Fruit fly (Drosophila melanogaster): ENCODE measurements around the gene Septin2.
A peak's percentile ranks its signal among the peaks of the same experiment; 100 is the strongest.

Septin2 gene

dm6 chr3R:20588480-20588785 lies 277 bp upstream of the Septin2 start, which contains the start of gene Srp72 (continued):
- TF ChIP-seq CG4282 (GFP tag; optimal IDR thresholded peaks at IDR 0.05) (no peak), CG9727 (GFP tag; optimal IDR thresholded peaks at IDR 0.05) (peak; percentile 66), Gug (GFP tag; IDR thresholded peaks at IDR 0.05) (peak; percentile 48; the same call in 1 of the 4 replicates), otp (GFP tag; IDR thresholded peaks at IDR 0.05) (no peak; the same call in 2 of the 3 replicates), odd (GFP tag; optimal IDR thresholded peaks at IDR 0.05) (no peak), CG8359 (GFP tag; optimal IDR thresholded peaks at IDR 0.05; ENCODE audit: borderline replicate concordance) (no peak), gro (GFP tag; optimal IDR thresholded peaks at IDR 0.05) (no peak), unpg (GFP tag; optimal IDR thresholded peaks at IDR 0.05) (peak; percentile 45), CG2712 (tag; optimal IDR thresholded peaks at IDR 0.05) (peak; percentile 65), kay (GFP tag; optimal IDR thresholded peaks at IDR 0.05) (peak; percentile 10), CG17829 (tag; optimal IDR thresholded peaks at IDR 0.05) (peak; percentile 52), cwo (GFP tag; optimal IDR thresholded peaks at IDR 0.05) (peak; percentile 10), Xrp1 (GFP tag; IDR thresholded peaks at IDR 0.05) (peak; percentile 41; the same call in 1 of the 2 replicates), jigr1 (GFP tag; IDR thresholded peaks at IDR 0.05) (peak; percentile 52; the same call in 1 of the 3 replicates), CG2116 (GFP tag; optimal IDR thresholded peaks at IDR 0.05) (peak; percentile 18), CG12299 (tag; optimal IDR thresholded peaks at IDR 0.05) (no peak), CG15269 (tag; optimal IDR thresholded peaks at IDR 0.05) (no peak), Elba2 (GFP tag; optimal IDR thresholded peaks at IDR 0.05) (no peak), CoRest (tag; optimal IDR thresholded peaks at IDR 0.05) (peak; percentile 42), Xbp1 (GFP tag; optimal IDR thresholded peaks at IDR 0.05) (peak; percentile 66), tgo (GFP tag; IDR thresholded peaks at IDR 0.05) (peak; percentile 27; the same call in 1 of the 3 replicates), Spps (tag; optimal IDR thresholded peaks at IDR 0.05) (peak; percentile 9), sqz (GFP tag; optimal IDR thresholded peaks at IDR 0.05) (no peak), pros (GFP tag; optimal IDR thresholded peaks at IDR 0.05) (no peak), CG14667 (GFP tag; IDR thresholded peaks at IDR 0.05) (no peak), Oaz (GFP tag; IDR thresholded peaks at IDR 0.05) (no peak), CG9437 (GFP tag; optimal IDR thresholded peaks at IDR 0.05) (peak; percentile 84), dmrt11E (tag; optimal IDR thresholded peaks at IDR 0.05) (peak; percentile 39), lola (GFP tag; optimal IDR thresholded peaks at IDR 0.05) (peak in 1 of 3 experiments; percentile 25), Rx (GFP tag; IDR thresholded peaks at IDR 0.05) (no peak), CG18262 (tag; optimal IDR thresholded peaks at IDR 0.05) (peak; percentile 34), croc (GFP tag; conservative IDR thresholded peaks at IDR 0.05) (no peak), crol (GFP tag; IDR thresholded peaks at IDR 0.05) (no peak), salm (tag; optimal IDR thresholded peaks at IDR 0.05) (no peak), CG11696 (GFP tag; IDR thresholded peaks at IDR 0.05) (no peak), CG10565 (GFP tag; optimal IDR thresholded peaks at IDR 0.05) (peak; percentile 28), Ssrp (tag; optimal IDR thresholded peaks at IDR 0.05) (peak; percentile 25), CG8388 (GFP tag; optimal IDR thresholded peaks at IDR 0.05) (peak; percentile 42), CG7839 (tag; optimal IDR thresholded peaks at IDR 0.05) (peak; percentile 49), cas (GFP tag; IDR thresholded peaks at IDR 0.05) (no peak), CG10979 (tag; optimal IDR thresholded peaks at IDR 0.05) (peak; percentile 11), E2f2 (GFP tag; IDR thresholded peaks at IDR 0.05) (peak; percentile 59), insv (GFP tag; optimal IDR thresholded peaks at IDR 0.05) (no peak), so (GFP tag; IDR thresholded peaks at IDR 0.05) (0 out of 3 replicates have a peak, but pooled peaks have one; percentile 41), CG13775 (GFP tag; optimal IDR thresholded peaks at IDR 0.05) (peak; percentile 56), Myb (GFP tag; optimal IDR thresholded peaks at IDR 0.05) (no peak), nmo (GFP tag; optimal IDR thresholded peaks at IDR 0.05) (peak; percentile 63), ci (GFP tag; IDR thresholded peaks at IDR 0.05) (peak; percentile 71), Trl (optimal IDR thresholded peaks at IDR 0.05) (no peak), Trl (GFP tag; optimal IDR thresholded peaks at IDR 0.05) (peak; percentile 0), emc (GFP tag; optimal IDR thresholded peaks at IDR 0.05) (no peak), E2f1 (GFP tag; IDR thresholded peaks at IDR 0.05) (no peak)
